Worm (Caenorhabditis elegans): ENCODE results near the gene hgap-2.
A peak's percentile ranks its signal among the peaks of the same experiment; 100 is the strongest.

The hgap-2 gene

ce11 chrII:8691344-8691960 is 6.7 kb upstream of the hgap-2 start, which contains the start of gene C34C6.3:
Gene C34C6.3 (plus strand): TSS chrII:8691910.
- TF ChIP-seq nhr-179 (tag; optimal IDR thresholded peaks at IDR 0.05) (no peak), pbrm-1 (GFP tag; IDR thresholded peaks at IDR 0.05) (no peak), attf-6 (GFP tag; IDR thresholded peaks at IDR 0.05) (no peak), F33H1.4 (GFP tag; IDR thresholded peaks at IDR 0.05) (no peak), bed-2 (GFP tag; IDR thresholded peaks at IDR 0.05) (no peak), madf-3 (GFP tag; IDR thresholded peaks at IDR 0.05) (no peak), unc-62 (GFP tag; optimal IDR thresholded peaks at IDR 0.05) (no peak), zfh-2 (GFP tag; conservative IDR thresholded peaks at IDR 0.05) (no peak), zim-3 (tag; optimal IDR thresholded peaks at IDR 0.05) (no peak), hlh-26 (GFP tag; conservative IDR thresholded peaks at IDR 0.05) (no peak), dox-1 (GFP tag; IDR thresholded peaks at IDR 0.05) (no peak), F57A8.1 (GFP tag; optimal IDR thresholded peaks at IDR 0.05) (no peak), him-1 (tag; optimal IDR thresholded peaks at IDR 0.05) (no peak), ekl-4 (GFP tag; IDR thresholded peaks at IDR 0.05) (no peak), F49E8.2 (tag; optimal IDR thresholded peaks at IDR 0.05; ENCODE audit: insufficient read depth) (no peak)

DNA sequence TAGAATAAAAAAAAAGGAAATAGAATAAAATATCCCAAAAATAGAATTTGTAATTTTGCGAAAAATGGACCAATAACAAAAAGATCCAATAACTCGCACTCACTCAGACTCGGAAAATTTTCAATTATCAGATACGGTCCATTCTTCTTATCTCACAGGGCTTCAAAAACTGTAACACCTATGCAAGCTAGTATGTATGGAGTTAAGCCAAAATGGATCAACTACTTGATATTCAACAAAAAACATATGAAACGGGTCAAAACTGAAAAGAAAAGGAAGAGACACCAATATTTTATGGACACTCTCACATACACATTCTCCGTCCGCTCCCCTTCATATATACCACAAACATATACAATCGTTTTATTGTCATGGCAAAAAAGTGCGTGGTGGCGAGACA is 899 bp upstream of the hgap-2 start, which contains the start of gene C34C6.9:
Gene C34C6.9, plus strand, starts transcription at position 301 of the 400 bp plus-strand sequence.
- TF ChIP-seq C06A6.2 (GFP tag; conservative IDR thresholded peaks at IDR 0.05) (no peak), attf-5 (GFP tag; optimal IDR thresholded peaks at IDR 0.05) (no peak), F57A8.1 (GFP tag; optimal IDR thresholded peaks at IDR 0.05) (no peak), lsl-1 (GFP tag; optimal IDR thresholded peaks at IDR 0.05) (no peak), nhr-120 (GFP tag; IDR thresholded peaks at IDR 0.05) (no peak), D2030.7 (GFP tag; IDR thresholded peaks at IDR 0.05) (no peak), T26A5.8 (tag; optimal IDR thresholded peaks at IDR 0.05) (no peak), F55B11.4 (tag; optimal IDR thresholded peaks at IDR 0.05; ENCODE audit: borderline replicate concordance, insufficient read depth) (no peak), egl-44 (GFP tag; IDR thresholded peaks at IDR 0.05) (no peak), ekl-4 (GFP tag; IDR thresholded peaks at IDR 0.05) (no peak), B0035.1 (tag; optimal IDR thresholded peaks at IDR 0.05) (no peak), ceh-79 (tag; optimal IDR thresholded peaks at IDR 0.05) (no peak), unc-130 (GFP tag; optimal IDR thresholded peaks at IDR 0.05) (no peak), aptf-2 (GFP tag; conservative IDR thresholded peaks at IDR 0.05) (no peak), F39B2.1 (GFP tag; IDR thresholded peaks at IDR 0.05) (no peak)

DNA sequence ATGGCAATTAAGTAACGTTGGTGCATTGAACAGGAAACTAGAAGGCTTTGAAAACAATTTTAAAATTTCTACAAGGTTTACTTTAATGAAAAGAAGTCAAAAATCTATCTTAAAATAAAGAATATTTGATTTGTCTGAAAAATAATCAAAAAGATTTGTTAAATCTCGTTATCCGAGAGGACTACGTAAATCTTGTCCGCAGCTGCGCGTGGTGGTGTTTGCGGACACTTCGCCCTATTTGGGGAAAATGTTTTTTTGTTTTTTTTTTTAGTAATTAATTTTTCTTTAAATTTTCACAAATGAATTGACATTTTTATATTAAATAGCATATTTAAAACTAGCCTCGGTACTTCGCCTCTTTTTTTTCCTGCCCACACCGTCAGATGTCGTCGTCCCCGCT is 791 bp downstream of the hgap-2 start:
- TF ChIP-seq athp-1 (tag; optimal IDR thresholded peaks at IDR 0.05) (peak; percentile 99), nhr-80 (tag; optimal IDR thresholded peaks at IDR 0.05) (no peak), hmg-1.2 (GFP tag; IDR thresholded peaks at IDR 0.05) (0 out of 2 replicates have a peak, but pooled peaks have one; percentile 25), lin-35 (GFP tag; optimal IDR thresholded peaks at IDR 0.05) (peak in 1 of 3 experiments; percentile 57), ztf-3 (GFP tag; optimal IDR thresholded peaks at IDR 0.05) (no peak), C17E4.6 (GFP tag; IDR thresholded peaks at IDR 0.05) (0 out of 2 replicates have a peak, but pooled peaks have one; percentile 36), dpl-1 (GFP tag; optimal IDR thresholded peaks at IDR 0.05) (peak; percentile 34), efl-1 (GFP tag; optimal IDR thresholded peaks at IDR 0.05) (peak; percentile 6), lsl-1 (GFP tag; optimal IDR thresholded peaks at IDR 0.05) (peak; percentile 52), K11D2.4 (GFP tag; IDR thresholded peaks at IDR 0.05) (no peak), rcor-1 (GFP tag; IDR thresholded peaks at IDR 0.05) (0 out of 2 replicates have a peak, but pooled peaks have one; percentile 34), snpc-1.3 (tag; optimal IDR thresholded peaks at IDR 0.05; ENCODE audit: insufficient read depth) (peak; percentile 31), snpc-1.1 (tag; optimal IDR thresholded peaks at IDR 0.05; ENCODE audit: insufficient read depth) (peak; percentile 19), madf-8 (GFP tag; conservative IDR thresholded peaks at IDR 0.05) (peak; percentile 44; the same call in 1 of the 2 replicates), F49E8.2 (tag; optimal IDR thresholded peaks at IDR 0.05; ENCODE audit: insufficient read depth) (no peak), F33H1.4 (GFP tag; IDR thresholded peaks at IDR 0.05) (peak; percentile 61), nfya-2 (GFP tag; IDR thresholded peaks at IDR 0.05) (no peak)
